Worm (Caenorhabditis elegans): ENCODE data around the gene sul-3.

ce11 chrX:7799680-7800079 lies 34.3 kb downstream of the sul-3 start, which contains the start of gene gpx-7:
- TF ChIP-seq lin-14 (GFP tag; optimal IDR thresholded peaks at IDR 0.05) (no peak), elt-3 (tag; optimal IDR thresholded peaks at IDR 0.05) (no peak), mab-9 (GFP tag; IDR thresholded peaks at IDR 0.05) (no peak), pag-3 (tag; optimal IDR thresholded peaks at IDR 0.05; ENCODE audit: borderline replicate concordance, insufficient read depth) (no peak), ceh-82 (tag; optimal IDR thresholded peaks at IDR 0.05) (no peak), tbx-2 (tag; optimal IDR thresholded peaks at IDR 0.05) (no peak), ztf-11 (tag; optimal IDR thresholded peaks at IDR 0.05) (no peak), C16A3.4 (tag; optimal IDR thresholded peaks at IDR 0.05) (no peak), lsy-2 (tag; optimal IDR thresholded peaks at IDR 0.05) (no peak), elt-2 (tag; optimal IDR thresholded peaks at IDR 0.05) (no peak), isw-1 (GFP tag; IDR thresholded peaks at IDR 0.05) (no peak), egl-27 (tag; optimal IDR thresholded peaks at IDR 0.05) (no peak)
